Worm (Caenorhabditis elegans) whole organism, young adult: Measurements from ENCODE around the gene F26G1.3.
A peak's percentile ranks its signal among the peaks of the same experiment; 100 is the strongest.

Source experiments
- B0035.1 ChIP-seq: sonication (generic microtip); optimal IDR thresholded peaks from 2 replicates; lab custom pipeline; 2016; ENCODE audit warnings: missing genetic modification characterization, mild to moderate bottlenecking, missing compliant biosample characterization, missing genotype, missing genetic modification reagents
- F22D6.2 ChIP-seq: sonication (generic microtip); optimal IDR thresholded peaks from 2 replicates; lab custom pipeline; 2016; ENCODE audit warnings: mild to moderate bottlenecking, missing genetic modification characterization, missing compliant biosample characterization
- F55B11.4 ChIP-seq: sonication (generic microtip); optimal IDR thresholded peaks from 2 replicates; lab custom pipeline; 2016; ENCODE audit warnings: missing compliant biosample characterization, missing genetic modification characterization, borderline replicate concordance; ENCODE audit not compliant: insufficient read depth
- K11D2.4 ChIP-seq: fragments of 200-800 bp; sonication (Bioruptor generic); IDR thresholded peaks from 2 replicates; pipeline ENCODE4 v1.3.6; 2022; ENCODE audit warnings: missing genetic modification reagents, missing genetic modification characterization, missing compliant biosample characterization
- K12H6.12 ChIP-seq: fragments of 200-800 bp; sonication (Bioruptor generic); optimal IDR thresholded peaks from 2 replicates; lab custom pipeline; 2018; ENCODE audit warnings: mild to moderate bottlenecking, missing genetic modification characterization, missing compliant biosample characterization
- T26A5.8 ChIP-seq: sonication (generic microtip); optimal IDR thresholded peaks from 2 replicates; lab custom pipeline; 2016; ENCODE audit warnings: missing genetic modification characterization, missing compliant biosample characterization
- Y53F4B.3 ChIP-seq: fragments of 200-800 bp; sonication (Bioruptor generic); IDR thresholded peaks from 2 replicates; pipeline ENCODE4 v1.3.6; 2022; ENCODE audit warnings: missing genetic modification reagents, missing genetic modification characterization, missing compliant biosample characterization
- Y53G8AR.9 ChIP-seq: fragments of 200-800 bp; sonication (Bioruptor generic); conservative IDR thresholded peaks from 2 replicates; pipeline ENCODE4 v1.3.6; 2022; ENCODE audit warnings: missing genetic modification reagents, missing genetic modification characterization, missing compliant biosample characterization
- Y95B8A.8 ChIP-seq: fragments of 200-800 bp; sonication (Bioruptor generic); IDR thresholded peaks from 2 replicates; pipeline ENCODE4 v1.3.6; 2022; ENCODE audit warnings: missing genetic modification reagents, missing genetic modification characterization, missing compliant biosample characterization
- aptf-2 ChIP-seq: fragments of 200-800 bp; sonication (Bioruptor generic); conservative IDR thresholded peaks from 2 replicates; pipeline ENCODE4 v1.3.6; 2022; ENCODE audit warnings: missing genetic modification reagents, missing genetic modification characterization, missing compliant biosample characterization
- aptf-3 ChIP-seq: fragments of 200-800 bp; sonication (Bioruptor generic); IDR thresholded peaks from 2 replicates; pipeline ENCODE4 v1.3.6; 2022; ENCODE audit warnings: missing genetic modification characterization, missing compliant biosample characterization
- bed-2 ChIP-seq: fragments of 200-800 bp; sonication (Bioruptor generic); IDR thresholded peaks from 2 replicates; pipeline ENCODE4 v1.3.6; 2022; ENCODE audit warnings: missing genetic modification reagents, missing genetic modification characterization, missing compliant biosample characterization
- ceh-91 ChIP-seq: fragments of 200-800 bp; sonication (Bioruptor generic); IDR thresholded peaks from 2 replicates; pipeline ENCODE4 v1.3.6; 2022; ENCODE audit warnings: missing genetic modification reagents, missing genetic modification characterization, missing compliant biosample characterization
- chd-7 ChIP-seq: sonication (generic microtip); optimal IDR thresholded peaks from 2 replicates; lab custom pipeline; 2016; ENCODE audit warnings: mild to moderate bottlenecking, missing genetic modification characterization, moderate library complexity, missing compliant biosample characterization
- die-1 ChIP-seq: sonication (generic microtip); optimal IDR thresholded peaks from 2 replicates; lab custom pipeline; 2016; ENCODE audit warnings: missing genotype, mild to moderate bottlenecking, missing genetic modification characterization, missing compliant biosample characterization
- dox-1 ChIP-seq: fragments of 200-800 bp; sonication (Bioruptor generic); IDR thresholded peaks from 2 replicates; pipeline ENCODE4 v1.3.6; 2022; ENCODE audit warnings: missing genetic modification reagents, missing genetic modification characterization, missing compliant biosample characterization
- egl-44 ChIP-seq: fragments of 200-800 bp; sonication (Bioruptor generic); IDR thresholded peaks from 2 replicates; pipeline ENCODE4 v1.3.6; 2022; ENCODE audit warnings: missing genetic modification reagents, missing genetic modification characterization, missing compliant biosample characterization
- ets-4 ChIP-seq: fragments of 200-800 bp; sonication (Bioruptor generic); optimal IDR thresholded peaks from 2 replicates; lab custom pipeline; 2018; ENCODE audit warnings: mild to moderate bottlenecking, missing genetic modification characterization, missing compliant biosample characterization
- hrde-1 ChIP-seq: sonication (generic microtip); optimal IDR thresholded peaks from 2 replicates; lab custom pipeline; 2016; ENCODE audit warnings: missing genetic modification characterization, mild to moderate bottlenecking, missing compliant biosample characterization, moderate library complexity, missing genotype, missing genetic modification reagents, borderline replicate concordance
- hsf-1 ChIP-seq: fragments of 200-800 bp; sonication (Bioruptor generic); IDR thresholded peaks from 2 replicates; pipeline ENCODE4 v1.3.6; 2022; ENCODE audit warnings: missing genetic modification reagents, missing genetic modification characterization, missing compliant biosample characterization
- let-607 ChIP-seq, 2 experiments: fragments of 200-800 bp in 1 of 2; sonication (Bioruptor generic) in 1 of 2; sonication (generic microtip) in 1 of 2; optimal IDR thresholded peaks; 2 replicates each; lab custom pipeline; 2016 to 2018; ENCODE audit warnings: mild to moderate bottlenecking in 2 of 2, missing compliant biosample characterization in 2 of 2, missing genetic modification characterization in 2 of 2, moderate library complexity in 2 of 2, missing genotype in 1 of 2
- lin-26 ChIP-seq: fragments of 200-800 bp; sonication (Bioruptor generic); IDR thresholded peaks from 2 replicates; pipeline ENCODE4 v1.3.6; 2022; ENCODE audit warnings: missing genetic modification reagents, missing genetic modification characterization, missing compliant biosample characterization
- lir-1 ChIP-seq: fragments of 200-800 bp; sonication (Bioruptor generic); conservative IDR thresholded peaks from 2 replicates; pipeline ENCODE4 v1.3.6; 2022; ENCODE audit warnings: missing genetic modification reagents, missing genetic modification characterization, missing compliant biosample characterization
- lsl-1 ChIP-seq: fragments of 200-800 bp; sonication (Bioruptor generic); optimal IDR thresholded peaks from 2 replicates; lab custom pipeline; 2018; ENCODE audit warnings: mild to moderate bottlenecking, missing genetic modification characterization, moderate library complexity, missing compliant biosample characterization
- madf-8 ChIP-seq: fragments of 200-800 bp; sonication (Bioruptor generic); conservative IDR thresholded peaks from 2 replicates; pipeline ENCODE4 v1.3.6; 2022; ENCODE audit warnings: missing genetic modification reagents, missing genetic modification characterization, missing compliant biosample characterization
- nfya-1 ChIP-seq: sonication (generic microtip); optimal IDR thresholded peaks from 2 replicates; lab custom pipeline; 2017; ENCODE audit warnings: antibody characterized with exemption, missing compliant biosample characterization, missing genetic modification characterization, borderline replicate concordance; ENCODE audit not compliant: insufficient read depth
- nfyb-1 ChIP-seq: fragments of 200-800 bp; sonication (Bioruptor generic); IDR thresholded peaks from 2 replicates; pipeline ENCODE4 v1.3.6; 2022; ENCODE audit warnings: missing genetic modification reagents, missing genetic modification characterization, missing compliant biosample characterization
- rcor-1 ChIP-seq: fragments of 200-800 bp; sonication (Bioruptor generic); IDR thresholded peaks from 2 replicates; pipeline ENCODE4 v1.3.6; 2022; ENCODE audit warnings: missing genetic modification reagents, missing genetic modification characterization, missing compliant biosample characterization
- somi-1 ChIP-seq: fragments of 200-800 bp; sonication (Bioruptor generic); optimal IDR thresholded peaks from 2 replicates; lab custom pipeline; 2018; ENCODE audit warnings: mild to moderate bottlenecking, missing genetic modification characterization, missing compliant biosample characterization
- tlf-1 ChIP-seq: fragments of 200-800 bp; sonication (Bioruptor generic); optimal IDR thresholded peaks from 2 replicates; lab custom pipeline; 2018; ENCODE audit warnings: mild to moderate bottlenecking, missing genetic modification characterization, missing compliant biosample characterization
- ztf-22 ChIP-seq: fragments of 200-800 bp; sonication (Bioruptor generic); optimal IDR thresholded peaks from 2 replicates; lab custom pipeline; 2018; ENCODE audit warnings: mild to moderate bottlenecking, missing genetic modification characterization, moderate library complexity, missing compliant biosample characterization
- ztf-26 ChIP-seq: sonication (generic microtip); optimal IDR thresholded peaks from 2 replicates; lab custom pipeline; 2017; ENCODE audit warnings: missing genetic modification characterization, missing compliant biosample characterization
- ztf-6 ChIP-seq: fragments of 200-800 bp; sonication (Bioruptor generic); IDR thresholded peaks from 2 replicates; pipeline ENCODE4 v1.3.6; 2022; ENCODE audit warnings: missing genetic modification reagents, missing genetic modification characterization, missing compliant biosample characterization

F26G1.3 gene

ce11 chrII:4759835-4760234 lies 1.3 kb downstream of the F26G1.3 start:
- TF ChIP-seq ztf-22 (no peak), ztf-6 (no peak), nfya-1 (tag; lab: Kevin White, UChicago) (no peak)

- TF ChIP-seq egl-44 (GFP tag; lab: Robert Waterston, UW): no peak
- no peak for TF ChIP-seq ets-4 (GFP tag; lab: Kevin White, UChicago)
- TF ChIP-seq chd-7 (tag; lab: Kevin White, UChicago): no peak
- TF ChIP-seq let-607 (tag; optimal IDR thresholded peaks at IDR 0.05; lab: Kevin White, UChicago): no peak
- TF ChIP-seq ztf-26 (tag; lab: Kevin White, UChicago): peak; percentile 6
Observed at ce11 chrII:4761020-4761419, 2.5 kb downstream of the F26G1.3 start.

DNA sequence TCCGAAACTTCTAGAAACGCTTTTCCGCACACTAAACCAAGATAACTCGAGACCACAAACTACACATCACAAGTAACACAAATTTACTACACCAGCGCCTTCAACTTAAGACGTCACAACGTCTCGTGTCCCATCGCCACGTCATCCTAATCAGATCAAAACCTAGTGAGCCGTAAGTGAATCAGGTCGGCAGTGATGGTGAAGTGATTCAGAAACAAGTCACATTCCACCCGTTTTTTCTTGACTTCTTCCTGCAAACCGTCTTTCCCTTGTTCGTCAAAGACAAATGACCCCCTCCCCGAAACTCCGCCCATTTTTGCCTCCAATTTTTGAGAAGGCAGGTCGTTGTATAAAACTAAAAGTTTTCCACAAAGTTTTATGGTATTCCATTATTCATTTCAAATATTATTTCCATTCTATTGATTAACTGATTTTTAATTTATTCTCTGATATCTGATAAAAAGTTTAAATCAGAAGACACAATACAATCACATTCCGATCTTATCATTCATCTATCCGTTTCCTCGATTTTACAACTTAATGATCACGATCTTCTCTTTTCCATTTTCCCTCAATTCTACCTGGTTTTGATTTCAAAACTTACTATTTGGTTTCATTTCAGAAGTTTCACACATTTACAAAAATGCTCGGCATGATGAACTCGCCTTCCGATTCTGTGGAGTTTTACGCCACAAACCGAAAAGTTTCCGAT lies 4.2 kb downstream of the F26G1.3 start, which contains the start of gene F26G1.2:
TSS of gene F26G1.2 (plus strand) at position 508 of the 712 bp plus-strand sequence.
- TF ChIP-seq tlf-1 (no peak), Y53F4B.3 (GFP tag; lab: Robert Waterston, UW) (no peak), ztf-26 (tag; lab: Kevin White, UChicago) (peak; percentile 11), hrde-1 (tag; lab: Kevin White, UChicago) (no peak), K12H6.12 (tag; lab: Kevin White, UChicago) (no peak), Y53G8AR.9 (GFP tag; lab: Robert Waterston, UW) (no peak), F55B11.4 (tag; lab: Kevin White, UChicago) (no peak), B0035.1 (tag; lab: Kevin White, UChicago) (no peak), bed-2 (GFP tag; lab: Robert Waterston, UW) (no peak), lin-26 (GFP tag; lab: Robert Waterston, UW) (peak; percentile 47; the same call in 1 of the 2 replicates), rcor-1 (no peak), nfyb-1 (GFP tag; lab: Robert Waterston, UW) (no peak), F22D6.2 (tag; lab: Kevin White, UChicago) (no peak)

DNA sequence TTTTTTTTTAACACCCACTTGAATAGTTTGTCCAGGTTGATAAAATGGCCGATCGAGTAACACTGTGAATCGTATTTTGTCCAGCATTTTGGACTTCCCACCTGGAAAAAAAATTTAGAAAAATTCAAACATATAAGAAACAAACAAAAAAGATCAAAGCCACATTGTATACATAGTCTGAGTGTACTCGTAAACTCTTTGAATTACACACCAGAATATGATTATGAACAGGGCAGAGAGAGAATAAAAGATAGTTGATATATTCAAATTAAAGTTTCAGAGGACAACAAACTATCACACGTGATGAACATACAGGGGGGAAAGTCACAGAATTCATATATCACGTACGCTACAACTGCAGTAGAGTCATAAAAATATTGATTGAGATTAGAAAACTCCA lies 7.7 kb downstream of the F26G1.3 start, which contains the start of gene ttm-2:
TSS of gene ttm-2 (minus strand) at position 101 of the 400 bp plus-strand sequence.
- TF ChIP-seq K11D2.4 (no peak), ceh-91 (GFP tag; lab: Robert Waterston, UW) (no peak), dox-1 (no peak), die-1 (no peak), somi-1 (GFP tag; lab: Kevin White, UChicago) (no peak), lir-1 (no peak), aptf-3 (GFP tag; lab: Robert Waterston, UW) (no peak), ets-4 (GFP tag; lab: Kevin White, UChicago) (no peak), Y95B8A.8 (GFP tag; lab: Robert Waterston, UW) (no peak), madf-8 (GFP tag; lab: Robert Waterston, UW) (no peak), hsf-1 (GFP tag; lab: Robert Waterston, UW) (no peak)

DNA sequence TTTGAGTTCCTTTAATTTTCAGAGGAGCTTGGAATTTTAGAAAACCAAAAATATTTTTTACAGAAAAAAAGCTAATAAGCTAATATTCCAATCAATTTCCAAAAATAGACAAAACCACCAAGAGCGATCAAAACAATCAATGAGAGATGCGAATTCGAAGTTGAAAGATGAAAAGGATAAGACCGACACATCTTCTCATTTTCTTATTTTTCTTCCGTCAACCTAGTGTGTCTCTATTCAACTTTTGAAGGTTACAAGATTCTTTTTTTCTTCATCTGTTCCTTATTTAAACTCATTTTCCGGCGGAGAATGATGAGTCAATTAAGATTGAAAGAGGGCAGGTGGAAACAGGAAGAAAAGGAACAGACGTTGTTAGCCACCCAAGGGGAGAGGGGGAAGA lies 9.1 kb downstream of the F26G1.3 start:
- TF ChIP-seq aptf-2 (GFP tag; lab: Robert Waterston, UW) (no peak), lsl-1 (GFP tag; lab: Kevin White, UChicago) (no peak), T26A5.8 (tag; lab: Kevin White, UChicago) (no peak), ztf-26 (tag; lab: Kevin White, UChicago) (no peak)
